Worm (Caenorhabditis elegans) whole organism, early embryonic: ENCODE data around the gene Y57A10A.27.

Experiments
- B0310.2 ChIP-seq: sonication (generic microtip); optimal IDR thresholded peaks from 2 replicates; lab custom pipeline; 2016; ENCODE audit warnings: mild to moderate bottlenecking, missing genetic modification characterization, missing compliant biosample characterization
- F13C5.2 ChIP-seq: sonication (generic microtip); optimal IDR thresholded peaks from 2 replicates; lab custom pipeline; 2017; ENCODE audit warnings: mild to moderate bottlenecking, missing genetic modification characterization, inconsistent platforms, missing compliant biosample characterization
- ama-1 ChIP-seq: fragments of 150-350 bp; optimal IDR thresholded peaks from 2 replicates; lab custom pipeline; 2014
- ceh-13 ChIP-seq: fragments of 200-800 bp; sonication (Bioruptor generic); optimal IDR thresholded peaks from 2 replicates; lab custom pipeline; 2018; ENCODE audit warnings: mild to moderate bottlenecking, missing genetic modification characterization, missing compliant biosample characterization
- ceh-36 ChIP-seq: sonication (generic microtip); optimal IDR thresholded peaks from 2 replicates; lab custom pipeline; 2016; ENCODE audit warnings: missing genetic modification characterization, inconsistent platforms, missing compliant biosample characterization
- ets-7 ChIP-seq: sonication (generic microtip); optimal IDR thresholded peaks from 2 replicates; lab custom pipeline; 2016; ENCODE audit warnings: missing genotype, missing genetic modification characterization, missing compliant biosample characterization
- flt-1 ChIP-seq: fragments of 200-800 bp; sonication (Bioruptor generic); IDR thresholded peaks from 2 replicates; pipeline ENCODE4 v1.3.6; 2022; ENCODE audit warnings: missing genetic modification characterization, missing compliant biosample characterization
- pes-1 ChIP-seq: fragments of 200-800 bp; sonication (Bioruptor generic); IDR thresholded peaks from 2 replicates; pipeline ENCODE4 v1.3.6; 2022; ENCODE audit warnings: missing genetic modification reagents, missing genetic modification characterization, missing compliant biosample characterization
- scrt-1 ChIP-seq: fragments of 200-800 bp; sonication (Bioruptor generic); IDR thresholded peaks from 2 replicates; pipeline ENCODE4 v1.3.6; 2022; ENCODE audit warnings: missing genetic modification characterization, missing compliant biosample characterization
- tbx-11 ChIP-seq: fragments of 200-800 bp; sonication (Bioruptor generic); IDR thresholded peaks from 2 replicates; pipeline ENCODE4 v1.3.6; 2022; ENCODE audit warnings: missing genetic modification characterization, missing compliant biosample characterization
- tbx-37 ChIP-seq: fragments of 200-800 bp; sonication (Bioruptor generic); conservative IDR thresholded peaks from 2 replicates; pipeline ENCODE4 v1.3.6; 2022; ENCODE audit warnings: missing genetic modification reagents, missing genetic modification characterization, missing compliant biosample characterization

DNA sequence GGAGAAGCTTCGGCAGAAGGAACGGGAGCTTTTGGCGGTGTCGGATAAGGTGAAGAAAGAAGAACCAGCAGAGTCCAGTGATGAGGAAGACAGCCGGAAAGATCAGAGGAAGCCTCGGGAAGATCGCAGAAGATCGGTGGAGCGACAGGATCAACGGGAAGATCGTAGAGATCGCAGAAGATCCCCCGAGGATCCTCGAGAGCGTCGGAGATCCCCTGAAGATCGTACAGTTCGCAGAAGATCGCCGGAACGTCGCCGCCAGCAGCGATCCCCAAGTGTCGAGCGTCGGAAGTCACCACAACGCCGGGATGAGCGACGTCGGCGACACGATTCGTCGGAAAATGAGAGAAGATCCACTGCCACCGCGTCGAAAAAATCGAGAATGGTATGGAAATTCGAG lies 48.7 kb downstream of the Y57A10A.27 start:
- TF ChIP-seq tbx-37 (GFP tag; lab: Robert Waterston, UW) = no peak
- TF ChIP-seq ama-1 (lab: Kevin White, UChicago) = no peak
- no peak for TF ChIP-seq B0310.2 (tag; lab: Kevin White, UChicago)
- TF ChIP-seq F13C5.2 (tag; lab: Kevin White, UChicago) = no peak
- TF ChIP-seq tbx-11 = no peak
- no peak for TF ChIP-seq ceh-13 (GFP tag; lab: Kevin White, UChicago)
- TF ChIP-seq scrt-1 (GFP tag; lab: Robert Waterston, UW) = no peak
- no peak for TF ChIP-seq pes-1
- no peak for TF ChIP-seq ceh-36 (tag; lab: Kevin White, UChicago)
- TF ChIP-seq flt-1 (GFP tag; lab: Robert Waterston, UW) = no peak
- no peak for TF ChIP-seq ets-7 (tag; lab: Kevin White, UChicago)
